Worm (Caenorhabditis elegans) whole organism, young adult: ENCODE measurements around the gene R09B5.11.
A peak's percentile ranks its signal among the peaks of the same experiment; 100 is the strongest.

ENCODE experiments used
- B0336.3 ChIP-seq: fragments of 200-800 bp; sonication (Bioruptor generic); IDR thresholded peaks from 2 replicates; pipeline ENCODE4 v1.3.6; 2022; ENCODE audit warnings: missing genetic modification characterization, missing compliant biosample characterization
- F49E8.2 ChIP-seq: sonication (generic microtip); optimal IDR thresholded peaks from 3 replicates; lab custom pipeline; 2017; ENCODE audit warnings: missing genetic modification characterization, mild to moderate bottlenecking, missing compliant biosample characterization, antibody characterized with exemption, moderate library complexity; ENCODE audit not compliant: insufficient read depth
- F52B5.7 ChIP-seq: sonication (generic microtip); optimal IDR thresholded peaks from 2 replicates; lab custom pipeline; 2016; ENCODE audit warnings: mild to moderate bottlenecking, missing genetic modification characterization, missing compliant biosample characterization
- F55B11.4 ChIP-seq: sonication (generic microtip); optimal IDR thresholded peaks from 2 replicates; lab custom pipeline; 2016; ENCODE audit warnings: missing compliant biosample characterization, missing genetic modification characterization, borderline replicate concordance; ENCODE audit not compliant: insufficient read depth
- K11D2.4 ChIP-seq: fragments of 200-800 bp; sonication (Bioruptor generic); IDR thresholded peaks from 2 replicates; pipeline ENCODE4 v1.3.6; 2022; ENCODE audit warnings: missing genetic modification reagents, missing genetic modification characterization, missing compliant biosample characterization
- K12H6.12 ChIP-seq: fragments of 200-800 bp; sonication (Bioruptor generic); optimal IDR thresholded peaks from 2 replicates; lab custom pipeline; 2018; ENCODE audit warnings: mild to moderate bottlenecking, missing genetic modification characterization, missing compliant biosample characterization
- T07F8.4 ChIP-seq: sonication (generic microtip); optimal IDR thresholded peaks from 2 replicates; lab custom pipeline; 2016; ENCODE audit warnings: mild to moderate bottlenecking, missing genetic modification characterization, moderate library complexity, missing compliant biosample characterization
- Y53F4B.3 ChIP-seq: fragments of 200-800 bp; sonication (Bioruptor generic); IDR thresholded peaks from 2 replicates; pipeline ENCODE4 v1.3.6; 2022; ENCODE audit warnings: missing genetic modification reagents, missing genetic modification characterization, missing compliant biosample characterization
- ZK185.1 ChIP-seq: sonication (generic microtip); optimal IDR thresholded peaks from 2 replicates; lab custom pipeline; 2016; ENCODE audit warnings: mild to moderate bottlenecking, missing genetic modification characterization, missing compliant biosample characterization; ENCODE audit not compliant: poor library complexity, severe bottlenecking
- aptf-2 ChIP-seq: fragments of 200-800 bp; sonication (Bioruptor generic); conservative IDR thresholded peaks from 2 replicates; pipeline ENCODE4 v1.3.6; 2022; ENCODE audit warnings: missing genetic modification reagents, missing genetic modification characterization, missing compliant biosample characterization
- atf-7 ChIP-seq: sonication (generic microtip); optimal IDR thresholded peaks from 2 replicates; lab custom pipeline; 2017; ENCODE audit warnings: mild to moderate bottlenecking, missing genetic modification characterization, missing compliant biosample characterization
- cebp-1 ChIP-seq, 2 experiments: fragments of 200-800 bp in 1 of 2; sonication (Bioruptor generic) in 1 of 2; sonication (generic microtip) in 1 of 2; IDR thresholded peaks in 1 of 2; optimal IDR thresholded peaks in 1 of 2; 2 replicates each; pipeline versions ENCODE4 v1.3.6 to Lab custom; 2017 to 2022; ENCODE audit warnings: missing compliant biosample characterization in 2 of 2, missing genetic modification characterization in 2 of 2, mild to moderate bottlenecking in 1 of 2, missing genetic modification reagents in 1 of 2, moderate library complexity in 1 of 2
- ceh-40 ChIP-seq: fragments of 200-800 bp; sonication (Bioruptor generic); IDR thresholded peaks from 2 replicates; pipeline ENCODE4 v1.3.6; 2022; ENCODE audit warnings: missing genetic modification characterization, missing compliant biosample characterization
- chd-7 ChIP-seq: sonication (generic microtip); optimal IDR thresholded peaks from 2 replicates; lab custom pipeline; 2016; ENCODE audit warnings: mild to moderate bottlenecking, missing genetic modification characterization, moderate library complexity, missing compliant biosample characterization
- die-1 ChIP-seq: sonication (generic microtip); optimal IDR thresholded peaks from 2 replicates; lab custom pipeline; 2016; ENCODE audit warnings: missing genotype, mild to moderate bottlenecking, missing genetic modification characterization, missing compliant biosample characterization
- dpl-1 ChIP-seq: fragments of 150-350 bp; optimal IDR thresholded peaks from 2 replicates; lab custom pipeline; 2014; ENCODE audit warnings: missing biosample characterization, missing genetic modification reagents, missing genetic modification characterization
- efl-1 ChIP-seq: fragments of 150-350 bp; optimal IDR thresholded peaks from 2 replicates; lab custom pipeline; 2014; ENCODE audit warnings: missing biosample characterization, missing genetic modification reagents, missing genetic modification characterization
- egl-44 ChIP-seq: fragments of 200-800 bp; sonication (Bioruptor generic); IDR thresholded peaks from 2 replicates; pipeline ENCODE4 v1.3.6; 2022; ENCODE audit warnings: missing genetic modification reagents, missing genetic modification characterization, missing compliant biosample characterization
- egrh-3 ChIP-seq: fragments of 200-800 bp; sonication (Bioruptor generic); IDR thresholded peaks from 2 replicates; pipeline ENCODE4 v1.3.6; 2022; ENCODE audit warnings: missing genetic modification reagents, missing genetic modification characterization, missing compliant biosample characterization
- him-1 ChIP-seq: sonication (generic microtip); optimal IDR thresholded peaks from 2 replicates; lab custom pipeline; 2016; ENCODE audit warnings: missing genotype, missing genetic modification reagents, missing genetic modification characterization, missing compliant biosample characterization
- lin-26 ChIP-seq: fragments of 200-800 bp; sonication (Bioruptor generic); IDR thresholded peaks from 2 replicates; pipeline ENCODE4 v1.3.6; 2022; ENCODE audit warnings: missing genetic modification reagents, missing genetic modification characterization, missing compliant biosample characterization
- lin-40 ChIP-seq: sonication (generic microtip); optimal IDR thresholded peaks from 2 replicates; lab custom pipeline; 2016; ENCODE audit warnings: missing genetic modification characterization, mild to moderate bottlenecking, missing compliant biosample characterization, missing genotype, missing genetic modification reagents
- lin-54 ChIP-seq: fragments of 200-800 bp; sonication (Bioruptor generic); optimal IDR thresholded peaks from 2 replicates; lab custom pipeline; 2018; ENCODE audit warnings: mild to moderate bottlenecking, missing genetic modification characterization, missing compliant biosample characterization
- madf-6 ChIP-seq: fragments of 200-800 bp; sonication (Bioruptor generic); IDR thresholded peaks from 2 replicates; pipeline ENCODE4 v1.3.6; 2022; ENCODE audit warnings: missing genetic modification reagents, missing genetic modification characterization, missing compliant biosample characterization
- mel-28 ChIP-seq: sonication (generic microtip); optimal IDR thresholded peaks from 2 replicates; lab custom pipeline; 2016; ENCODE audit warnings: borderline replicate concordance, mild to moderate bottlenecking, missing genetic modification characterization, missing compliant biosample characterization
- nhr-120 ChIP-seq: fragments of 200-800 bp; sonication (Bioruptor generic); IDR thresholded peaks from 2 replicates; pipeline ENCODE4 v1.3.6; 2022; ENCODE audit warnings: missing genetic modification characterization, missing compliant biosample characterization
- nhr-80 ChIP-seq: sonication (generic microtip); optimal IDR thresholded peaks from 2 replicates; lab custom pipeline; 2016; ENCODE audit warnings: missing genetic modification characterization, missing compliant biosample characterization
- pbrm-1 ChIP-seq: fragments of 200-800 bp; sonication (Bioruptor generic); IDR thresholded peaks from 2 replicates; pipeline ENCODE4 v1.3.6; 2022; ENCODE audit warnings: missing genetic modification reagents, missing genetic modification characterization, missing compliant biosample characterization
- rec-8 ChIP-seq, 2 experiments: sonication (generic microtip); optimal IDR thresholded peaks; 2 replicates each; lab custom pipeline; 2016; ENCODE audit warnings: mild to moderate bottlenecking in 2 of 2, missing genetic modification characterization in 2 of 2, missing genetic modification reagents in 2 of 2, missing genotype in 2 of 2, missing biosample characterization in 1 of 2, missing compliant biosample characterization in 1 of 2, moderate library complexity in 1 of 2
- repo-1 ChIP-seq: sonication (generic microtip); optimal IDR thresholded peaks from 2 replicates; lab custom pipeline; 2017; ENCODE audit warnings: mild to moderate bottlenecking, missing genetic modification characterization, missing compliant biosample characterization
- snpc-1.3 ChIP-seq: sonication (generic microtip); optimal IDR thresholded peaks from 2 replicates; lab custom pipeline; 2017; ENCODE audit warnings: missing genetic modification characterization, mild to moderate bottlenecking, missing compliant biosample characterization, antibody characterized with exemption, moderate library complexity, missing genotype, missing genetic modification reagents; ENCODE audit not compliant: insufficient read depth
- snpc-3.4 ChIP-seq: sonication (generic microtip); optimal IDR thresholded peaks from 2 replicates; lab custom pipeline; 2017; ENCODE audit warnings: missing genetic modification characterization, mild to moderate bottlenecking, missing compliant biosample characterization, antibody characterized with exemption, moderate library complexity, missing genotype, missing genetic modification reagents
- unc-130 ChIP-seq: sonication (generic microtip); optimal IDR thresholded peaks from 2 replicates; lab custom pipeline; 2016; ENCODE audit warnings: missing genetic modification reagents, missing genetic modification characterization, missing compliant biosample characterization
- ztf-26 ChIP-seq: sonication (generic microtip); optimal IDR thresholded peaks from 2 replicates; lab custom pipeline; 2017; ENCODE audit warnings: missing genetic modification characterization, missing compliant biosample characterization
- ztf-3 ChIP-seq: fragments of 200-800 bp; sonication (Bioruptor generic); optimal IDR thresholded peaks from 2 replicates; lab custom pipeline; 2018; ENCODE audit warnings: mild to moderate bottlenecking, missing genetic modification characterization, missing compliant biosample characterization
- ztf-6 ChIP-seq: fragments of 200-800 bp; sonication (Bioruptor generic); IDR thresholded peaks from 2 replicates; pipeline ENCODE4 v1.3.6; 2022; ENCODE audit warnings: missing genetic modification reagents, missing genetic modification characterization, missing compliant biosample characterization

Gene R09B5.11

ce11 chrV:1432500-1433418 lies 6.2 kb upstream of the R09B5.11 start:
- peak; percentile 26 for TF ChIP-seq nhr-80 (tag; lab: Kevin White, UChicago)
- no peak for TF ChIP-seq K11D2.4

DNA sequence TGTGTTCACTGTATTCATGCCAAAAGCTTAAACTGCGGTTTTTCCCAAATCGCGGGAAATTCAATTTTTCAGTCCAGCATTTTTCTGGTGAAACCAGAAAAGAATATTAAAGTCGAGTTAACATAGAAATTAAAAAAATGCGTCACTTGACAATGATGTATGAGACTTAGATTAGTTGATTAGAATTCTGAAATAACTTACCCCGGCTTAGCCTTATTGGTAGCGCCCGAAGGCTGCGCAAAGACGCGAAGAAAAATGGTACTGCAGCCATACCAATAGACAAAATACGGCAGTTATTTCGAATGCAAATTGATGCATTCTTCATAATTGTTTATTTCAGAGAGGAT lies 5.6 kb upstream of the R09B5.11 start:
- TF ChIP-seq ceh-40 (GFP tag; lab: Robert Waterston, UW) (no peak), atf-7 (no peak), cebp-1 (GFP tag; IDR thresholded peaks at IDR 0.05; lab: Robert Waterston, UW) (no peak), cebp-1 (tag; optimal IDR thresholded peaks at IDR 0.05; lab: Kevin White, UChicago) (no peak), lin-40 (tag; lab: Kevin White, UChicago) (no peak), F52B5.7 (tag; lab: Kevin White, UChicago) (no peak), lin-26 (no peak), F55B11.4 (tag; lab: Kevin White, UChicago) (no peak), dpl-1 (GFP tag; lab: Kevin White, UChicago) (no peak), aptf-2 (no peak), pbrm-1 (GFP tag; lab: Robert Waterston, UW) (no peak), chd-7 (tag; lab: Kevin White, UChicago) (no peak), Y53F4B.3 (GFP tag; lab: Robert Waterston, UW) (no peak)
- TF ChIP-seq, all 124 proteins: peak for 0

- TF ChIP-seq die-1 (tag; lab: Kevin White, UChicago) (no peak), mel-28 (no peak), rec-8 (tag; optimal IDR thresholded peaks at IDR 0.05; lab: Kevin White, UChicago) (no peak), nhr-120 (no peak), T07F8.4 (tag; lab: Kevin White, UChicago) (no peak), egl-44 (GFP tag; lab: Robert Waterston, UW) (no peak), ztf-3 (GFP tag; lab: Kevin White, UChicago) (no peak), nhr-80 (tag; lab: Kevin White, UChicago) (no peak), snpc-3.4 (tag; lab: Kevin White, UChicago) (no peak), F49E8.2 (tag; lab: Kevin White, UChicago) (no peak), madf-6 (GFP tag; lab: Robert Waterston, UW) (no peak), lin-54 (no peak), snpc-1.3 (tag; lab: Kevin White, UChicago) (no peak), B0336.3 (no peak), ZK185.1 (tag; lab: Kevin White, UChicago) (no peak), him-1 (tag; lab: Kevin White, UChicago) (no peak), repo-1 (tag; lab: Kevin White, UChicago) (no peak), unc-130 (GFP tag; lab: Kevin White, UChicago) (no peak)
Measured at ce11 chrV:1434398-1434797, 4.6 kb upstream of the R09B5.11 start.

ce11 chrV:1435106-1435505 lies 3.9 kb upstream of the R09B5.11 start:
- TF ChIP-seq K12H6.12 (no peak), ztf-6 (GFP tag; lab: Robert Waterston, UW) (no peak), efl-1 (GFP tag; lab: Kevin White, UChicago) (no peak), egrh-3 (no peak), K11D2.4 (no peak), ztf-26 (tag; lab: Kevin White, UChicago) (no peak)
- TF ChIP-seq, all 124 proteins: peak for 0
